Worm (Caenorhabditis elegans) whole organism, young adult: ENCODE data around the gene orai-1.

Source experiments
- B0336.3 ChIP-seq: fragments of 200-800 bp; sonication (Bioruptor generic); IDR thresholded peaks from 2 replicates; pipeline ENCODE4 v1.3.6; 2022; ENCODE audit warnings: missing genetic modification characterization, missing compliant biosample characterization
- D2030.7 ChIP-seq: fragments of 200-800 bp; sonication (Bioruptor generic); IDR thresholded peaks from 2 replicates; pipeline ENCODE4 v1.3.6; 2022; ENCODE audit warnings: missing genetic modification reagents, missing genetic modification characterization, missing compliant biosample characterization
- F22D6.2 ChIP-seq: sonication (generic microtip); optimal IDR thresholded peaks from 2 replicates; lab custom pipeline; 2016; ENCODE audit warnings: mild to moderate bottlenecking, missing genetic modification characterization, missing compliant biosample characterization
- F33H1.4 ChIP-seq: fragments of 200-800 bp; sonication (Bioruptor generic); IDR thresholded peaks from 2 replicates; pipeline ENCODE4 v1.3.6; 2022; ENCODE audit warnings: missing genetic modification reagents, missing genetic modification characterization, missing compliant biosample characterization
- F52B5.7 ChIP-seq: sonication (generic microtip); optimal IDR thresholded peaks from 2 replicates; lab custom pipeline; 2016; ENCODE audit warnings: mild to moderate bottlenecking, missing genetic modification characterization, missing compliant biosample characterization
- F55B11.4 ChIP-seq: sonication (generic microtip); optimal IDR thresholded peaks from 2 replicates; lab custom pipeline; 2016; ENCODE audit warnings: missing compliant biosample characterization, missing genetic modification characterization, borderline replicate concordance; ENCODE audit not compliant: insufficient read depth
- K11D2.4 ChIP-seq: fragments of 200-800 bp; sonication (Bioruptor generic); IDR thresholded peaks from 2 replicates; pipeline ENCODE4 v1.3.6; 2022; ENCODE audit warnings: missing genetic modification reagents, missing genetic modification characterization, missing compliant biosample characterization
- K12H6.12 ChIP-seq: fragments of 200-800 bp; sonication (Bioruptor generic); optimal IDR thresholded peaks from 2 replicates; lab custom pipeline; 2018; ENCODE audit warnings: mild to moderate bottlenecking, missing genetic modification characterization, missing compliant biosample characterization
- Y53G8AR.9 ChIP-seq: fragments of 200-800 bp; sonication (Bioruptor generic); conservative IDR thresholded peaks from 2 replicates; pipeline ENCODE4 v1.3.6; 2022; ENCODE audit warnings: missing genetic modification reagents, missing genetic modification characterization, missing compliant biosample characterization
- ZK185.1 ChIP-seq: sonication (generic microtip); optimal IDR thresholded peaks from 2 replicates; lab custom pipeline; 2016; ENCODE audit warnings: mild to moderate bottlenecking, missing genetic modification characterization, missing compliant biosample characterization; ENCODE audit not compliant: poor library complexity, severe bottlenecking
- attf-3 ChIP-seq: fragments of 200-800 bp; sonication (Bioruptor generic); conservative IDR thresholded peaks from 2 replicates; pipeline ENCODE4 v1.3.6; 2022; ENCODE audit warnings: missing genetic modification reagents, missing genetic modification characterization, missing compliant biosample characterization
- cebp-1 ChIP-seq, 2 experiments: fragments of 200-800 bp in 1 of 2; sonication (Bioruptor generic) in 1 of 2; sonication (generic microtip) in 1 of 2; IDR thresholded peaks in 1 of 2; optimal IDR thresholded peaks in 1 of 2; 2 replicates each; pipeline versions ENCODE4 v1.3.6 to Lab custom; 2017 to 2022; ENCODE audit warnings: missing compliant biosample characterization in 2 of 2, missing genetic modification characterization in 2 of 2, mild to moderate bottlenecking in 1 of 2, missing genetic modification reagents in 1 of 2, moderate library complexity in 1 of 2
- cebp-2 ChIP-seq: fragments of 200-800 bp; sonication (Bioruptor generic); IDR thresholded peaks from 2 replicates; pipeline ENCODE4 v1.3.6; 2022; ENCODE audit warnings: missing genetic modification characterization, missing compliant biosample characterization
- ceh-27 ChIP-seq: fragments of 200-800 bp; sonication (Bioruptor generic); optimal IDR thresholded peaks from 2 replicates; lab custom pipeline; 2018; ENCODE audit warnings: mild to moderate bottlenecking, missing genetic modification characterization, moderate library complexity, missing compliant biosample characterization
- ceh-58 ChIP-seq: fragments of 200-800 bp; sonication (Bioruptor generic); IDR thresholded peaks from 2 replicates; pipeline ENCODE4 v1.3.6; 2022; ENCODE audit warnings: missing genetic modification characterization, missing compliant biosample characterization
- ceh-79 ChIP-seq: sonication (generic microtip); optimal IDR thresholded peaks from 2 replicates; lab custom pipeline; 2017; ENCODE audit warnings: mild to moderate bottlenecking, missing genetic modification characterization, missing compliant biosample characterization
- die-1 ChIP-seq: sonication (generic microtip); optimal IDR thresholded peaks from 2 replicates; lab custom pipeline; 2016; ENCODE audit warnings: missing genotype, mild to moderate bottlenecking, missing genetic modification characterization, missing compliant biosample characterization
- dox-1 ChIP-seq: fragments of 200-800 bp; sonication (Bioruptor generic); IDR thresholded peaks from 2 replicates; pipeline ENCODE4 v1.3.6; 2022; ENCODE audit warnings: missing genetic modification reagents, missing genetic modification characterization, missing compliant biosample characterization
- dpff-1 ChIP-seq: sonication (generic microtip); optimal IDR thresholded peaks from 2 replicates; lab custom pipeline; 2017; ENCODE audit warnings: mild to moderate bottlenecking, missing genetic modification characterization, missing compliant biosample characterization
- efl-1 ChIP-seq: fragments of 150-350 bp; optimal IDR thresholded peaks from 2 replicates; lab custom pipeline; 2014; ENCODE audit warnings: missing biosample characterization, missing genetic modification reagents, missing genetic modification characterization
- ekl-4 ChIP-seq: fragments of 200-800 bp; sonication (Bioruptor generic); IDR thresholded peaks from 2 replicates; pipeline ENCODE4 v1.3.6; 2022; ENCODE audit warnings: missing genetic modification reagents, missing genetic modification characterization, missing compliant biosample characterization
- him-1 ChIP-seq: sonication (generic microtip); optimal IDR thresholded peaks from 2 replicates; lab custom pipeline; 2016; ENCODE audit warnings: missing genotype, missing genetic modification reagents, missing genetic modification characterization, missing compliant biosample characterization
- let-607 ChIP-seq, 2 experiments: fragments of 200-800 bp in 1 of 2; sonication (Bioruptor generic) in 1 of 2; sonication (generic microtip) in 1 of 2; optimal IDR thresholded peaks; 2 replicates each; lab custom pipeline; 2016 to 2018; ENCODE audit warnings: mild to moderate bottlenecking in 2 of 2, missing compliant biosample characterization in 2 of 2, missing genetic modification characterization in 2 of 2, moderate library complexity in 2 of 2, missing genotype in 1 of 2
- lin-40 ChIP-seq: sonication (generic microtip); optimal IDR thresholded peaks from 2 replicates; lab custom pipeline; 2016; ENCODE audit warnings: missing genetic modification characterization, mild to moderate bottlenecking, missing compliant biosample characterization, missing genotype, missing genetic modification reagents
- lsy-27 ChIP-seq: sonication (generic microtip); optimal IDR thresholded peaks from 2 replicates; lab custom pipeline; 2017; ENCODE audit warnings: missing genetic modification characterization, mild to moderate bottlenecking, missing compliant biosample characterization, antibody characterized with exemption, missing genotype, borderline replicate concordance; ENCODE audit not compliant: insufficient read depth
- madf-3 ChIP-seq: fragments of 200-800 bp; sonication (Bioruptor generic); IDR thresholded peaks from 2 replicates; pipeline ENCODE4 v1.3.6; 2022; ENCODE audit warnings: missing genetic modification reagents, missing genetic modification characterization, missing compliant biosample characterization
- madf-6 ChIP-seq: fragments of 200-800 bp; sonication (Bioruptor generic); IDR thresholded peaks from 2 replicates; pipeline ENCODE4 v1.3.6; 2022; ENCODE audit warnings: missing genetic modification reagents, missing genetic modification characterization, missing compliant biosample characterization
- madf-8 ChIP-seq: fragments of 200-800 bp; sonication (Bioruptor generic); conservative IDR thresholded peaks from 2 replicates; pipeline ENCODE4 v1.3.6; 2022; ENCODE audit warnings: missing genetic modification reagents, missing genetic modification characterization, missing compliant biosample characterization
- mcd-1 ChIP-seq: fragments of 200-800 bp; sonication (Bioruptor generic); IDR thresholded peaks from 2 replicates; pipeline ENCODE4 v1.3.6; 2022; ENCODE audit warnings: missing genetic modification reagents, missing genetic modification characterization, missing compliant biosample characterization
- nhr-27 ChIP-seq: fragments of 200-800 bp; sonication (Bioruptor generic); optimal IDR thresholded peaks from 2 replicates; lab custom pipeline; 2018; ENCODE audit warnings: mild to moderate bottlenecking, missing genetic modification characterization, moderate library complexity, missing compliant biosample characterization
- nhr-80 ChIP-seq: sonication (generic microtip); optimal IDR thresholded peaks from 2 replicates; lab custom pipeline; 2016; ENCODE audit warnings: missing genetic modification characterization, missing compliant biosample characterization
- nhr-90 ChIP-seq: sonication (generic microtip); optimal IDR thresholded peaks from 2 replicates; lab custom pipeline; 2016; ENCODE audit warnings: missing genotype, mild to moderate bottlenecking, missing genetic modification characterization, missing compliant biosample characterization
- pha-4 ChIP-seq: fragments of 150-350 bp; sonication (generic microtip); optimal IDR thresholded peaks from 2 replicates; lab custom pipeline; 2014; ENCODE audit warnings: missing biosample characterization, missing genetic modification reagents, missing genetic modification characterization
- sea-2 ChIP-seq: fragments of 200-800 bp; sonication (Bioruptor generic); IDR thresholded peaks from 2 replicates; pipeline ENCODE4 v1.3.6; 2022; ENCODE audit warnings: missing genetic modification characterization, missing compliant biosample characterization
- snpc-4 ChIP-seq, 5 experiments: fragments of 150-350 bp in 1 of 5; sonication (generic microtip) in 4 of 5; optimal IDR thresholded peaks; 2 replicates each; lab custom pipeline; 2014 to 2018; ENCODE audit warnings: missing genetic modification characterization in 5 of 5, missing biosample characterization in 3 of 5, antibody characterized with exemption in 2 of 5, mild to moderate bottlenecking in 2 of 5, missing compliant biosample characterization in 2 of 5, missing genotype in 2 of 5, moderate library complexity in 2 of 5, missing genetic modification reagents in 1 of 5
- tlf-1 ChIP-seq: fragments of 200-800 bp; sonication (Bioruptor generic); optimal IDR thresholded peaks from 2 replicates; lab custom pipeline; 2018; ENCODE audit warnings: mild to moderate bottlenecking, missing genetic modification characterization, missing compliant biosample characterization
- unc-62 ChIP-seq: fragments of 150-350 bp; optimal IDR thresholded peaks from 2 replicates; lab custom pipeline; 2014; ENCODE audit warnings: missing biosample characterization, missing genetic modification reagents, missing genetic modification characterization
- ztf-18 ChIP-seq: sonication (generic microtip); optimal IDR thresholded peaks from 2 replicates; lab custom pipeline; 2016; ENCODE audit warnings: missing genotype, mild to moderate bottlenecking, missing genetic modification characterization, missing compliant biosample characterization
- ztf-22 ChIP-seq: fragments of 200-800 bp; sonication (Bioruptor generic); optimal IDR thresholded peaks from 2 replicates; lab custom pipeline; 2018; ENCODE audit warnings: mild to moderate bottlenecking, missing genetic modification characterization, moderate library complexity, missing compliant biosample characterization
- ztf-25 ChIP-seq: fragments of 200-800 bp; sonication (Bioruptor generic); IDR thresholded peaks from 2 replicates; pipeline ENCODE4 v1.3.6; 2022; ENCODE audit warnings: missing genetic modification reagents, missing genetic modification characterization, missing compliant biosample characterization
- ztf-26 ChIP-seq: sonication (generic microtip); optimal IDR thresholded peaks from 2 replicates; lab custom pipeline; 2017; ENCODE audit warnings: missing genetic modification characterization, missing compliant biosample characterization
- ztf-28 ChIP-seq: fragments of 200-800 bp; sonication (Bioruptor generic); IDR thresholded peaks from 2 replicates; pipeline ENCODE4 v1.3.6; 2022; ENCODE audit warnings: missing genetic modification reagents, missing genetic modification characterization, missing compliant biosample characterization
- ztf-3 ChIP-seq: fragments of 200-800 bp; sonication (Bioruptor generic); optimal IDR thresholded peaks from 2 replicates; lab custom pipeline; 2018; ENCODE audit warnings: mild to moderate bottlenecking, missing genetic modification characterization, missing compliant biosample characterization

orai-1 gene

DNA sequence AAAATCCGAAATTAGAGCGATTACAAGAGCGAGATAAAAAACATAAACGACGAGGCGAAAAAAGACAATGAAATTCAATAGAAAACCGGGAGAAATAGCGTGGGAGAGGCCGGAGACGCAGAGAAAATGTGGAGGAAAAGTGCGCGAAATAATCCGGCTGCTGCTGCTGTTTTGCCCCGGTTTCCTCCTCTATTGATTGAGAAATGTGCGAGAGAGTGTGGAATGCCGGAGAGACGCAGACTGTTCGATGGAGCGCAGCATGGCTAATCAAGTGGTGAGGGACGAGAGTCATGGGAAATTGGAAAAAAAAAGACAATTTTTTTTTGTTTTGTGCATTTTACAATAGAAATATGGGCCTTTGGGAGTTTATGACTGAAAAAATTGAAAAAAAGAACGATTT lies 48.4 kb upstream of the orai-1 start (continued):
- TF ChIP-seq madf-3 (0 out of 2 replicates have a peak, but pooled peaks have one; percentile 9), ztf-25 (GFP tag; lab: Robert Waterston, UW) (no peak), K11D2.4 (GFP tag; lab: Robert Waterston, UW) (no peak), F33H1.4 (GFP tag; lab: Robert Waterston, UW) (no peak), sea-2 (GFP tag; lab: Robert Waterston, UW) (no peak), madf-8 (no peak), pha-4 (tag; lab: Kevin White, UChicago) (no peak), die-1 (no peak), attf-3 (GFP tag; lab: Robert Waterston, UW) (no peak), tlf-1 (GFP tag; lab: Kevin White, UChicago) (no peak), mcd-1 (GFP tag; lab: Robert Waterston, UW) (peak; percentile 32; the same call in 1 of the 2 replicates), F55B11.4 (tag; lab: Kevin White, UChicago) (no peak), ceh-27 (peak; percentile 35), ZK185.1 (no peak), K12H6.12 (tag; lab: Kevin White, UChicago) (peak; percentile 25), lin-40 (peak; percentile 55), unc-62 (GFP tag; lab: Kevin White, UChicago) (no peak), ztf-18 (tag; lab: Kevin White, UChicago) (no peak), him-1 (tag; lab: Kevin White, UChicago) (no peak), ztf-3 (GFP tag; lab: Kevin White, UChicago) (no peak), snpc-4 (GFP tag; optimal IDR thresholded peaks at IDR 0.05; lab: Kevin White, UChicago) (no peak), snpc-4 (tag; optimal IDR thresholded peaks at IDR 0.05; lab: Kevin White, UChicago) (no peak)
- TF ChIP-seq, all 124 proteins: peak for 14

DNA sequence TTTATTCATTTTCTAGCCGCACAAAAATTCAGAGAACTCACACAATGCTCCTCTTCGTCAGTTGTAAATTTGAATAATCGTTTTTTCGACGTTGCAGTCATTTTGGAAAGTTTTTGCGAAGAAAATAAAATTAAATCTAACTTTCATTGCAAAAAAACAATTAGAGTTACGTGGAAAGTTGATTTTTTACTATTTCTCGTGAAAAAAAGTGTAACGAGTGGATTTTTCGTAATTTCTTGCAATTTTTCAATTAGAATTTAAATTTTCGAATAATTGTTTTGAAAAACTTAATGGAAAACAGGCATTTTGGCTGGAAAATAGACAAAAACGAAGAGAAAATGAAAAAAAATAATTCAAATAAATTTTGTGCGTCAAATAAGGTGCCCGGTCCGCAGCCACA lies 47.9 kb upstream of the orai-1 start, which contains the start of gene Y55B1AR.2:
TSS of gene Y55B1AR.2 (minus strand) at position 101 of the 400 bp plus-strand sequence.
- TF ChIP-seq F22D6.2 (tag; lab: Kevin White, UChicago) = no peak

DNA sequence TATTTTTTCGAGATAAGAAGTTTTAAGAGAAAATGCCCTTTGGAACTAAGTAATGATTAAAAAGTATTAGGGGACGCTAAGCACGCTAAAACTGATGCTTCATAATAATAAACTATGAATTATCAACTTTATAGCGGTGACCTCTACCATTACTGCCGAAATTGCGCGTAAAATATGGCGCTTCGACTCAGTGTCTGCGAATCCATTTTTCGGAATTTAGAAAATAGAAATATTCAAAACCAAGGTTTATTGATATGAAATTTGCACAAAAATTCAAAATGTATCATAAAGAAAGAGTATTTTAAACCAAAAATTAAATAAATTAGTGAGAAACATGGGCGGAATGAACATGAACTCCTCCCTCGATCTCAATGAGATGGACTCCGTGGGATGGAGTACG lies 47.3 kb upstream of the orai-1 start:
- TF ChIP-seq ztf-28 (GFP tag; lab: Robert Waterston, UW) (no peak), ZK185.1 (peak; percentile 42), let-607 (tag; optimal IDR thresholded peaks at IDR 0.05; lab: Kevin White, UChicago) (peak in 1 of 2 experiments; percentile 17), nhr-27 (tag; lab: Kevin White, UChicago) (no peak), nhr-80 (peak; percentile 18), ekl-4 (GFP tag; lab: Robert Waterston, UW) (0 out of 2 replicates have a peak, but pooled peaks have one; percentile 36), cebp-1 (GFP tag; IDR thresholded peaks at IDR 0.05; lab: Robert Waterston, UW) (no peak), cebp-1 (tag; optimal IDR thresholded peaks at IDR 0.05; lab: Kevin White, UChicago) (peak; percentile 7), Y53G8AR.9 (GFP tag; lab: Robert Waterston, UW) (0 out of 2 replicates have a peak, but pooled peaks have one; percentile 40)

DNA sequence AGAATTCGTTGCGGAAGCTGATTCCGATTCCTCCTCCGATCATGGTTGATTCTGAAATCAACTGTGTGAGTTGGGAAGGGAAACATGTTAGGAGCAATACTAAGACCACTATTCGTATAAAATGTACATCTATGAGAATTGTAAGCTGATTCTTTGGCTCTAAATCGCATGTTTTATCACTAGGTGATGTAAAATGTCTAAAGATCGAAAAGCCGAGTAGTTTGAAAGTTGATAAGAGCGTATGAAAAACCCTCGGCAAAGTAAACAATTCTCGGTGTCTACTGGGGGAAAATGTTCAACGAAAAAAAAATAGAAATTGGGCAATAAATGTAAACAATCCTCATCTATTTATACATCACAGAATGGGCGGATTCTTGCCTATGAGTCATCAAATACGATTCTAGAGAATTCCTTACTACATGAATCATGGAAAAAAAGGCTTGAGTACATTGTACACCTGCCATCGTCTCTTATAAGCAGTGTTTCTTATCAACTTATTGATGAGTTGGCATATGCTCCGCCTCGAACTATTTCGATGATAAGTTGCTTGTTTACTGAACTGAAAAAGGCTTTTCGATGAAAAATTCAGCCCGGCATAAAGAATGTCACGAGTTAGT lies 46.1 kb upstream of the orai-1 start, which contains the start of gene lec-6:
TSS of gene lec-6 (minus strand) at position 51 of the 617 bp plus-strand sequence.
- TF ChIP-seq dox-1 (GFP tag; lab: Robert Waterston, UW) (0 out of 2 replicates have a peak, but pooled peaks have one; percentile 59), D2030.7 (GFP tag; lab: Robert Waterston, UW) (no peak), ceh-58 (no peak), F52B5.7 (no peak), die-1 (no peak), ztf-22 (GFP tag; lab: Kevin White, UChicago) (peak; percentile 5), pha-4 (tag; lab: Kevin White, UChicago) (peak; percentile 29), madf-6 (GFP tag; lab: Robert Waterston, UW) (no peak), B0336.3 (GFP tag; lab: Robert Waterston, UW) (no peak), cebp-2 (GFP tag; lab: Robert Waterston, UW) (no peak), lsy-27 (no peak), dpff-1 (no peak), nhr-90 (tag; lab: Kevin White, UChicago) (peak; percentile 49), ztf-26 (tag; lab: Kevin White, UChicago) (no peak), ceh-79 (tag; lab: Kevin White, UChicago) (no peak), efl-1 (no peak)
